Fruit fly (Drosophila melanogaster) whole organism, embryonic: ENCODE results near the gene eIF3h.
A peak's percentile ranks its signal among the peaks of the same experiment; 100 is the strongest.

Experiments
- Bgb ChIP-seq: fragments of 200-800 bp; sonication (Bioruptor generic); IDR thresholded peaks from 2 replicates; pipeline ENCODE4 v1.3.6; 2022; ENCODE audit warnings: missing biosample characterization, missing genetic modification characterization; ENCODE audit not compliant: partially characterized antibody
- CG13424 ChIP-seq: fragments of 200-800 bp; sonication (Bioruptor generic); optimal IDR thresholded peaks from 2 replicates; lab custom pipeline; 2019; ENCODE audit warnings: missing biosample characterization, mild to moderate bottlenecking, missing genetic modification characterization, moderate library complexity
- CG14014 ChIP-seq: fragments of 200-800 bp; sonication (Bioruptor generic); IDR thresholded peaks from 2 replicates; pipeline ENCODE4 v1.3.6; 2022; ENCODE audit warnings: missing biosample characterization, missing genetic modification characterization
- CG14860 ChIP-seq: fragments of 200-800 bp; sonication (Bioruptor generic); IDR thresholded peaks from 3 replicates; pipeline ENCODE4 v1.3.6; 2022; ENCODE audit warnings: missing biosample characterization, missing genetic modification characterization; ENCODE audit not compliant: partially characterized antibody
- CG15514 ChIP-seq: fragments of 200-800 bp; sonication (Bioruptor generic); optimal IDR thresholded peaks from 3 replicates; lab custom pipeline; 2017; ENCODE audit warnings: missing biosample characterization, missing genetic modification characterization, mild to moderate bottlenecking, moderate library complexity, missing genetic modification reagents
- CG15696 ChIP-seq: fragments of 200-800 bp; sonication (Bioruptor generic); optimal IDR thresholded peaks from 2 replicates; lab custom pipeline; 2019; ENCODE audit warnings: missing biosample characterization, mild to moderate bottlenecking, missing genetic modification characterization, moderate library complexity
- CG2199 ChIP-seq: fragments of 200-800 bp; sonication (Bioruptor generic); IDR thresholded peaks from 3 replicates; pipeline ENCODE4 v1.3.6; 2022; ENCODE audit warnings: missing biosample characterization, missing genetic modification characterization
- CG4707 ChIP-seq: fragments of 200-800 bp; sonication (Bioruptor generic); optimal IDR thresholded peaks from 2 replicates; lab custom pipeline; 2018; ENCODE audit warnings: missing biosample characterization, mild to moderate bottlenecking, missing genetic modification characterization, moderate library complexity
- CG5180 ChIP-seq: fragments of 200-800 bp; sonication (Bioruptor generic); optimal IDR thresholded peaks from 3 replicates; lab custom pipeline; 2017; ENCODE audit warnings: missing biosample characterization, missing genetic modification characterization, mild to moderate bottlenecking, moderate library complexity, missing genetic modification reagents
- CG6854 ChIP-seq: fragments of 200-800 bp; sonication (Bioruptor generic); optimal IDR thresholded peaks from 3 replicates; lab custom pipeline; 2017; ENCODE audit warnings: missing biosample characterization, mild to moderate bottlenecking, missing genetic modification characterization
- CG7987 ChIP-seq: fragments of 200-800 bp; sonication (Bioruptor generic); optimal IDR thresholded peaks from 2 replicates; lab custom pipeline; 2018; ENCODE audit warnings: missing biosample characterization, mild to moderate bottlenecking, missing genetic modification characterization, moderate library complexity
- Chrac-16 ChIP-seq: fragments of 200-800 bp; sonication (Bioruptor generic); optimal IDR thresholded peaks from 3 replicates; lab custom pipeline; 2016; ENCODE audit warnings: missing biosample characterization, missing genetic modification characterization
- Dip2 ChIP-seq: fragments of 200-800 bp; sonication (Bioruptor generic); IDR thresholded peaks from 2 replicates; pipeline ENCODE4 v1.3.6; 2022; ENCODE audit warnings: missing biosample characterization, missing genetic modification characterization
- Dip3 ChIP-seq: fragments of 200-800 bp; sonication (Bioruptor generic); optimal IDR thresholded peaks from 3 replicates; lab custom pipeline; 2016; ENCODE audit warnings: missing biosample characterization, missing genetic modification characterization
- Dll ChIP-seq: fragments of 200-800 bp; sonication (Bioruptor generic); IDR thresholded peaks from 4 replicates; pipeline ENCODE4 v1.3.6; 2022; ENCODE audit warnings: missing biosample characterization, missing genetic modification characterization; ENCODE audit not compliant: partially characterized antibody
- Doc2 ChIP-seq: fragments of 200-800 bp; sonication (Bioruptor generic); IDR thresholded peaks from 2 replicates; pipeline ENCODE4 v1.3.6; 2022; ENCODE audit warnings: missing biosample characterization, missing genetic modification characterization
- HLH54F ChIP-seq: fragments of 200-800 bp; sonication (Bioruptor generic); optimal IDR thresholded peaks from 3 replicates; lab custom pipeline; 2016; ENCODE audit warnings: missing biosample characterization, missing genetic modification characterization
- Hey ChIP-seq: fragments of 200-800 bp; sonication (Bioruptor generic); optimal IDR thresholded peaks from 3 replicates; lab custom pipeline; 2018; ENCODE audit warnings: missing biosample characterization, mild to moderate bottlenecking, missing genetic modification characterization
- Hmr ChIP-seq: fragments of 200-800 bp; sonication (Bioruptor generic); optimal IDR thresholded peaks from 3 replicates; lab custom pipeline; 2017; ENCODE audit warnings: mild to moderate bottlenecking, missing biosample characterization, missing genetic modification reagents, missing genetic modification characterization
- Hr78 ChIP-seq, 2 experiments: fragments of 200-800 bp in 1 of 2; fragments of >200 bp in 1 of 2; sonication (Bioruptor generic) in 1 of 2; optimal IDR thresholded peaks; 2 replicates each; lab custom pipeline; 2017 to 2019; ENCODE audit warnings: missing biosample characterization in 2 of 2, missing genetic modification characterization in 2 of 2, mild to moderate bottlenecking in 1 of 2, moderate library complexity in 1 of 2
- MTF-1 ChIP-seq: fragments of 200-800 bp; sonication (Bioruptor generic); optimal IDR thresholded peaks from 2 replicates; lab custom pipeline; 2018; ENCODE audit warnings: missing biosample characterization, mild to moderate bottlenecking, missing genetic modification characterization, borderline replicate concordance
- Meics ChIP-seq: fragments of 200-800 bp; sonication (Bioruptor generic); optimal IDR thresholded peaks from 2 replicates; lab custom pipeline; 2017; ENCODE audit warnings: missing biosample characterization, mild to moderate bottlenecking, missing genetic modification characterization
- NC2α ChIP-seq: fragments of 200-800 bp; sonication (Bioruptor generic); optimal IDR thresholded peaks from 2 replicates; lab custom pipeline; 2016; ENCODE audit warnings: missing biosample characterization, missing genetic modification characterization
- Nf-YC ChIP-seq: fragments of 200-800 bp; optimal IDR thresholded peaks from 3 replicates; lab custom pipeline; 2019; ENCODE audit warnings: missing biosample characterization, mild to moderate bottlenecking, missing genetic modification characterization, moderate library complexity
- Optix ChIP-seq: fragments of 200-800 bp; sonication (Bioruptor generic); IDR thresholded peaks from 3 replicates; pipeline ENCODE4 v1.3.6; 2022; ENCODE audit warnings: missing biosample characterization, missing genetic modification characterization
- Vsx1 ChIP-seq: fragments of 200-800 bp; sonication (Bioruptor generic); optimal IDR thresholded peaks from 2 replicates; lab custom pipeline; 2017; ENCODE audit warnings: missing biosample characterization, mild to moderate bottlenecking, missing genetic modification characterization, missing genetic modification reagents
- abd-A ChIP-seq: fragments of 200-800 bp; sonication (Bioruptor generic); optimal IDR thresholded peaks from 3 replicates; lab custom pipeline; 2019; ENCODE audit warnings: missing biosample characterization, mild to moderate bottlenecking, missing genetic modification characterization, moderate library complexity
- al ChIP-seq: fragments of 200-800 bp; sonication (Bioruptor generic); IDR thresholded peaks from 2 replicates; pipeline ENCODE4 v1.3.6; 2022; ENCODE audit warnings: missing biosample characterization, missing genetic modification characterization
- az2 ChIP-seq: fragments of 200-800 bp; sonication (Bioruptor generic); optimal IDR thresholded peaks from 3 replicates; lab custom pipeline; 2016; ENCODE audit warnings: missing biosample characterization, missing genetic modification characterization
- bigmax ChIP-seq: fragments of 200-800 bp; sonication (Bioruptor generic); optimal IDR thresholded peaks from 2 replicates; lab custom pipeline; 2018; ENCODE audit warnings: missing biosample characterization, mild to moderate bottlenecking, missing genetic modification characterization
- btn ChIP-seq: fragments of 200-800 bp; sonication (Bioruptor generic); optimal IDR thresholded peaks from 2 replicates; lab custom pipeline; 2016; ENCODE audit warnings: missing biosample characterization, missing genetic modification characterization
- cas ChIP-seq: fragments of 200-800 bp; sonication (Bioruptor generic); IDR thresholded peaks from 2 replicates; pipeline ENCODE4 v1.3.6; 2022; ENCODE audit warnings: missing biosample characterization, missing genetic modification characterization
- cato ChIP-seq: fragments of 200-800 bp; sonication (Bioruptor generic); optimal IDR thresholded peaks from 2 replicates; lab custom pipeline; 2016; ENCODE audit warnings: missing biosample characterization, missing genetic modification characterization, borderline replicate concordance
- caup ChIP-seq: fragments of 200-800 bp; sonication (Bioruptor generic); optimal IDR thresholded peaks from 3 replicates; lab custom pipeline; 2017; ENCODE audit warnings: missing biosample characterization, mild to moderate bottlenecking, missing genetic modification characterization, moderate library complexity; ENCODE audit not compliant: severe bottlenecking
- chn ChIP-seq: fragments of 200-800 bp; sonication (Bioruptor generic); optimal IDR thresholded peaks from 2 replicates; lab custom pipeline; 2016; ENCODE audit warnings: missing biosample characterization, missing genetic modification characterization
- da ChIP-seq: fragments of 200-800 bp; sonication (Bioruptor generic); optimal IDR thresholded peaks from 2 replicates; lab custom pipeline; 2016; ENCODE audit warnings: missing biosample characterization, missing genetic modification characterization
- dpn ChIP-seq, 2 experiments: fragments of 200-800 bp; sonication (Bioruptor generic); optimal IDR thresholded peaks; 3 replicates each; lab custom pipeline; 2016; ENCODE audit warnings: missing biosample characterization in 2 of 2, missing genetic modification characterization in 2 of 2
- eyg ChIP-seq: fragments of 200-800 bp; sonication (Bioruptor generic); optimal IDR thresholded peaks from 3 replicates; lab custom pipeline; 2016; ENCODE audit warnings: missing biosample characterization, missing genetic modification characterization
- hth ChIP-seq: fragments of >200 bp; optimal IDR thresholded peaks from 2 replicates; lab custom pipeline; 2017; ENCODE audit warnings: inconsistent platforms
- jing ChIP-seq: fragments of 200-800 bp; sonication (Bioruptor generic); optimal IDR thresholded peaks from 2 replicates; lab custom pipeline; 2018; ENCODE audit warnings: missing biosample characterization, mild to moderate bottlenecking, missing genetic modification characterization
- lilli ChIP-seq: fragments of 200-800 bp; sonication (Bioruptor generic); optimal IDR thresholded peaks from 3 replicates; lab custom pipeline; 2016; ENCODE audit warnings: missing biosample characterization, missing genetic modification characterization
- onecut ChIP-seq: fragments of 200-800 bp; sonication (Bioruptor generic); IDR thresholded peaks from 2 replicates; pipeline ENCODE4 v1.3.6; 2022; ENCODE audit warnings: missing biosample characterization, missing genetic modification characterization
- pita ChIP-seq: fragments of 200-800 bp; sonication (Bioruptor generic); optimal IDR thresholded peaks from 2 replicates; lab custom pipeline; 2017; ENCODE audit warnings: missing biosample characterization, mild to moderate bottlenecking, missing genetic modification characterization
- ranshi ChIP-seq: fragments of 200-800 bp; sonication (Bioruptor generic); IDR thresholded peaks from 2 replicates; pipeline ENCODE4 v1.3.6; 2022; ENCODE audit warnings: missing biosample characterization, missing genetic modification characterization
- row ChIP-seq: fragments of 200-800 bp; sonication (Bioruptor generic); IDR thresholded peaks from 3 replicates; pipeline ENCODE4 v1.3.6; 2022; ENCODE audit warnings: missing biosample characterization, missing genetic modification characterization
- sim ChIP-seq: fragments of 200-800 bp; sonication (Bioruptor generic); IDR thresholded peaks from 2 replicates; pipeline ENCODE4 v1.3.6; 2022; ENCODE audit warnings: missing biosample characterization, missing genetic modification characterization
- sima ChIP-seq: fragments of 200-800 bp; sonication (Bioruptor generic); optimal IDR thresholded peaks from 2 replicates; lab custom pipeline; 2016; ENCODE audit warnings: missing biosample characterization, missing genetic modification characterization
- so ChIP-seq: fragments of 200-800 bp; sonication (Bioruptor generic); IDR thresholded peaks from 3 replicates; pipeline ENCODE4 v1.3.6; 2022; ENCODE audit warnings: missing biosample characterization, missing genetic modification characterization
- trh ChIP-seq: fragments of 200-800 bp; sonication (Bioruptor generic); optimal IDR thresholded peaks from 2 replicates; lab custom pipeline; 2016; ENCODE audit warnings: missing biosample characterization, missing genetic modification characterization
- vnd ChIP-seq: fragments of 200-800 bp; sonication (Bioruptor generic); IDR thresholded peaks from 3 replicates; pipeline ENCODE4 v1.3.6; 2022; ENCODE audit warnings: missing biosample characterization, missing genetic modification characterization; ENCODE audit not compliant: partially characterized antibody
- vvl ChIP-seq: fragments of 200-800 bp; sonication (Bioruptor generic); IDR thresholded peaks from 2 replicates; pipeline ENCODE4 v1.3.6; 2022; ENCODE audit warnings: missing biosample characterization, missing genetic modification characterization

eIF3h gene

dm6 chr2L:5054953-5055352 is 2.1 kb upstream of the eIF3h start, which contains the start of the genes CG14036 and His3.3A (continued):
- TF ChIP-seq CG7987 (peak; percentile 27), CG13424 (peak; percentile 43), HLH54F (GFP tag; lab: Kevin White, UChicago) (peak; percentile 12), vnd (GFP tag; lab: Robert Waterston, UW) (no peak; the same call in 2 of the 3 replicates), jing (no peak), Dip2 (no peak), Meics (GFP tag; lab: Kevin White, UChicago) (no peak), trh (no peak), az2 (GFP tag; lab: Kevin White, UChicago) (no peak), cato (no peak), CG5180 (GFP tag; lab: Kevin White, UChicago) (no peak), vvl (GFP tag; lab: Robert Waterston, UW) (0 out of 2 replicates have a peak, but pooled peaks have one; percentile 47), so (GFP tag; lab: Robert Waterston, UW) (no peak), Nf-YC (tag; lab: Kevin White, UChicago) (peak; percentile 37), caup (GFP tag; lab: Kevin White, UChicago) (no peak), CG15514 (GFP tag; lab: Kevin White, UChicago) (peak; percentile 82), CG15696 (peak; percentile 21), bigmax (GFP tag; lab: Kevin White, UChicago) (no peak), sima (GFP tag; lab: Kevin White, UChicago) (no peak), hth (lab: Kevin White, UChicago) (no peak), abd-A (tag; lab: Kevin White, UChicago) (no peak), CG2199 (GFP tag; lab: Robert Waterston, UW) (no peak), al (GFP tag; lab: Robert Waterston, UW) (no peak), ranshi (GFP tag; lab: Robert Waterston, UW) (no peak), Doc2 (no peak), CG4707 (GFP tag; lab: Kevin White, UChicago) (no peak), CG6854 (no peak), NC2α (GFP tag; lab: Kevin White, UChicago) (no peak), eyg (GFP tag; lab: Kevin White, UChicago) (no peak), Vsx1 (GFP tag; lab: Kevin White, UChicago) (no peak), row (GFP tag; lab: Robert Waterston, UW) (peak; percentile 51; the same call in 2 of the 3 replicates), pita (no peak), CG14014 (GFP tag; lab: Robert Waterston, UW) (no peak), Hr78 (GFP tag; optimal IDR thresholded peaks at IDR 0.05; lab: Kevin White, UChicago) (no peak), dpn (GFP tag; optimal IDR thresholded peaks at IDR 0.05; lab: Kevin White, UChicago) (no peak), da (GFP tag; lab: Kevin White, UChicago) (no peak), Hmr (GFP tag; lab: Kevin White, UChicago) (peak; percentile 42), Optix (no peak), MTF-1 (GFP tag; lab: Kevin White, UChicago) (no peak), btn (no peak), Dll (GFP tag; lab: Robert Waterston, UW) (peak; percentile 56; the same call in 1 of the 4 replicates), lilli (peak; percentile 38), onecut (GFP tag; lab: Robert Waterston, UW) (no peak), Hey (tag; lab: Kevin White, UChicago) (no peak), chn (GFP tag; lab: Kevin White, UChicago) (no peak), sim (GFP tag; lab: Robert Waterston, UW) (no peak), Bgb (GFP tag; lab: Robert Waterston, UW) (peak; percentile 75), Chrac-16 (GFP tag; lab: Kevin White, UChicago) (no peak), Dip3 (no peak), CG14860 (GFP tag; lab: Robert Waterston, UW) (peak; percentile 58; the same call in 2 of the 3 replicates), cas (GFP tag; lab: Robert Waterston, UW) (no peak)
